Fruit fly (Drosophila melanogaster) S2 (cell line): Measurements from ENCODE around the gene CG43901.
"Not testable (repeated sequence)": the region's sequence is repeated elsewhere in the genome, so short reads cannot be mapped to it uniquely, and the experiment has no call there.

ENCODE experiments used
- CG8478 ChIP-seq: fragments of >200 bp; optimal IDR thresholded peaks from 2 replicates; lab custom pipeline; 2018
- CTCF ChIP-seq, 2 experiments: fragments of >200 bp; optimal IDR thresholded peaks; 2 replicates each; lab custom pipeline; 2018

CG43901 gene

dm6 chrX:10933776-10934175, 28.2 kb downstream of the CG43901 start:
- no peak for TF ChIP-seq CG8478 (lab: Kevin White, UChicago)

dm6 chrX:10935587-10935986, 30.0 kb downstream of the CG43901 start:
- TF ChIP-seq CTCF (optimal IDR thresholded peaks at IDR 0.05; lab: Kevin White, UChicago) (no peak), CG8478 (lab: Kevin White, UChicago) (no peak)

- TF ChIP-seq CTCF (optimal IDR thresholded peaks at IDR 0.05; lab: Kevin White, UChicago) (no peak), CG8478 (lab: Kevin White, UChicago) (no peak)
Measured at dm6 chrX:10936599-10936998, 31.0 kb downstream of the CG43901 start.

- not testable (repeated sequence) for TF ChIP-seq CG8478 (lab: Kevin White, UChicago); CTCF (optimal IDR thresholded peaks at IDR 0.05; lab: Kevin White, UChicago)
Measured at dm6 chrX:10950930-10951329, 45.4 kb downstream of the CG43901 start, which contains the start of gene Rab9Fa. Gene Rab9Fa (minus strand): TSS chrX:10951030.

- TF ChIP-seq CTCF (optimal IDR thresholded peaks at IDR 0.05; lab: Kevin White, UChicago) (no peak), CG8478 (lab: Kevin White, UChicago) (no peak)
Measured at dm6 chrX:10952386-10952785, 46.8 kb downstream of the CG43901 start, which contains the start of gene Rab9Fb. Gene Rab9Fb (minus strand): TSS chrX:10952486.

dm6 chrX:10953240-10953639, 47.7 kb downstream of the CG43901 start:
- TF ChIP-seq CTCF (optimal IDR thresholded peaks at IDR 0.05; lab: Kevin White, UChicago) (no peak), CG8478 (lab: Kevin White, UChicago) (no peak)

- TF ChIP-seq CG8478 (lab: Kevin White, UChicago) (no peak), CTCF (optimal IDR thresholded peaks at IDR 0.05; lab: Kevin White, UChicago) (no peak)
Measured at dm6 chrX:10959912-10960311, 54.3 kb downstream of the CG43901 start.

dm6 chrX:10966978-10967731, 61.6 kb downstream of the CG43901 start, which contains the start of gene C901:
Gene C901 (minus strand): TSS chrX:10967134.
- TF ChIP-seq CTCF (optimal IDR thresholded peaks at IDR 0.05; lab: Kevin White, UChicago) (no peak), CG8478 (lab: Kevin White, UChicago) (no peak)
